Worm (Caenorhabditis elegans) whole organism, L2 larva: ENCODE data around the gene nos-2.

ENCODE experiments used
- C34F6.9 ChIP-seq: fragments of 150-350 bp; optimal IDR thresholded peaks from 2 replicates; lab custom pipeline; 2014; ENCODE audit warnings: missing biosample characterization, missing genetic modification characterization
- F13H6.1 ChIP-seq: sonication (generic microtip); optimal IDR thresholded peaks from 2 replicates; lab custom pipeline; 2016; ENCODE audit warnings: missing genetic modification characterization, missing compliant biosample characterization
- ama-1 ChIP-seq: fragments of 150-350 bp; optimal IDR thresholded peaks from 2 replicates; lab custom pipeline; 2018; ENCODE audit warnings: inconsistent platforms
- ceh-82 ChIP-seq: fragments of 150-350 bp; optimal IDR thresholded peaks from 2 replicates; lab custom pipeline; 2014; ENCODE audit warnings: missing biosample characterization, missing genetic modification characterization
- crh-2 ChIP-seq: sonication (generic microtip); optimal IDR thresholded peaks from 2 replicates; lab custom pipeline; 2017; ENCODE audit warnings: missing biosample characterization, missing genetic modification characterization
- dmd-4 ChIP-seq: sonication (generic microtip); optimal IDR thresholded peaks from 2 replicates; lab custom pipeline; 2017; ENCODE audit warnings: missing biosample characterization, missing genetic modification characterization
- elt-1 ChIP-seq: fragments of 150-350 bp; optimal IDR thresholded peaks from 2 replicates; lab custom pipeline; 2014; ENCODE audit warnings: missing biosample characterization, missing genetic modification characterization
- elt-3 ChIP-seq: sonication (generic microtip); optimal IDR thresholded peaks from 2 replicates; lab custom pipeline; 2017; ENCODE audit warnings: missing biosample characterization, missing genetic modification characterization
- fos-1 ChIP-seq: fragments of 150-350 bp; optimal IDR thresholded peaks from 2 replicates; lab custom pipeline; 2014; ENCODE audit warnings: missing biosample characterization, missing genetic modification characterization
- gmeb-1 ChIP-seq: fragments of 150-350 bp; optimal IDR thresholded peaks from 2 replicates; lab custom pipeline; 2014; ENCODE audit warnings: missing biosample characterization, missing genetic modification characterization
- lin-11 ChIP-seq: fragments of 150-350 bp; sonication (generic microtip); optimal IDR thresholded peaks from 2 replicates; lab custom pipeline; 2014; ENCODE audit warnings: missing biosample characterization, missing genetic modification characterization, inconsistent platforms, mixed read lengths
- lin-39 ChIP-seq: fragments of 150-350 bp; optimal IDR thresholded peaks from 2 replicates; lab custom pipeline; 2014; ENCODE audit warnings: missing biosample characterization, missing genetic modification reagents, missing genetic modification characterization
- lsy-2 ChIP-seq, 2 experiments: fragments of 150-350 bp in 1 of 2; sonication (generic microtip) in 1 of 2; optimal IDR thresholded peaks; 2 replicates each; lab custom pipeline; 2014 to 2017; ENCODE audit warnings: missing biosample characterization in 2 of 2, missing genetic modification characterization in 2 of 2
- mab-5 ChIP-seq: fragments of 150-350 bp; optimal IDR thresholded peaks from 2 replicates; lab custom pipeline; 2014; ENCODE audit warnings: missing biosample characterization, missing genetic modification characterization
- mbf-1 ChIP-seq: sonication (generic microtip); optimal IDR thresholded peaks from 2 replicates; lab custom pipeline; 2017; ENCODE audit warnings: missing biosample characterization, missing genetic modification characterization
- mdl-1 ChIP-seq, 2 experiments: fragments of 150-350 bp in 1 of 2; sonication (generic microtip) in 1 of 2; optimal IDR thresholded peaks; 2 replicates each; lab custom pipeline; 2017; ENCODE audit warnings: missing biosample characterization in 2 of 2, missing genetic modification characterization in 2 of 2
- nhr-10 ChIP-seq: sonication (generic microtip); optimal IDR thresholded peaks from 2 replicates; lab custom pipeline; 2017; ENCODE audit warnings: missing biosample characterization, missing genetic modification characterization
- nhr-12 ChIP-seq: fragments of 150-350 bp; optimal IDR thresholded peaks from 2 replicates; lab custom pipeline; 2014; ENCODE audit warnings: missing biosample characterization, missing genetic modification characterization
- nhr-129 ChIP-seq: fragments of 150-350 bp; optimal IDR thresholded peaks from 2 replicates; lab custom pipeline; 2014; ENCODE audit warnings: missing biosample characterization, missing genetic modification characterization
- nhr-21 ChIP-seq: fragments of 150-350 bp; optimal IDR thresholded peaks from 2 replicates; lab custom pipeline; 2014; ENCODE audit warnings: missing biosample characterization, missing genetic modification characterization
- nhr-23 ChIP-seq: fragments of 150-350 bp; optimal IDR thresholded peaks from 2 replicates; lab custom pipeline; 2014; ENCODE audit warnings: missing biosample characterization, missing genetic modification reagents, missing genetic modification characterization
- nhr-237 ChIP-seq: fragments of 150-350 bp; optimal IDR thresholded peaks from 2 replicates; lab custom pipeline; 2014; ENCODE audit warnings: missing biosample characterization, missing genetic modification characterization
- nhr-25 ChIP-seq: fragments of 150-350 bp; sonication (generic microtip); optimal IDR thresholded peaks from 3 replicates; lab custom pipeline; 2014; ENCODE audit warnings: missing biosample characterization, missing genetic modification characterization
- nhr-6 ChIP-seq: fragments of 150-350 bp; optimal IDR thresholded peaks from 2 replicates; lab custom pipeline; 2014; ENCODE audit warnings: missing biosample characterization, missing genetic modification characterization
- nhr-77 ChIP-seq: fragments of 150-350 bp; optimal IDR thresholded peaks from 2 replicates; lab custom pipeline; 2014; ENCODE audit warnings: missing biosample characterization, missing genetic modification characterization
- peb-1 ChIP-seq: fragments of 150-350 bp; optimal IDR thresholded peaks from 2 replicates; lab custom pipeline; 2014; ENCODE audit warnings: missing biosample characterization, missing genetic modification characterization
- skn-1 ChIP-seq: sonication (generic microtip); optimal IDR thresholded peaks from 2 replicates; lab custom pipeline; 2017; ENCODE audit warnings: missing biosample characterization, missing genetic modification characterization
- sma-3 ChIP-seq: sonication (generic microtip); optimal IDR thresholded peaks from 2 replicates; lab custom pipeline; 2016; ENCODE audit warnings: missing genetic modification reagents, missing genetic modification characterization, missing compliant biosample characterization
- sma-9 ChIP-seq, 2 experiments: fragments of 150-350 bp in 1 of 2; sonication (generic microtip) in 1 of 2; optimal IDR thresholded peaks; 2 replicates each; lab custom pipeline; 2014 to 2016; ENCODE audit warnings: missing genetic modification characterization in 2 of 2, mild to moderate bottlenecking in 1 of 2, missing biosample characterization in 1 of 2, missing compliant biosample characterization in 1 of 2, missing genetic modification reagents in 1 of 2, moderate library complexity in 1 of 2
- snpc-4 ChIP-seq: fragments of 150-350 bp; optimal IDR thresholded peaks from 2 replicates; lab custom pipeline; 2014; ENCODE audit warnings: missing biosample characterization, missing genetic modification characterization
- unc-39 ChIP-seq: fragments of 150-350 bp; optimal IDR thresholded peaks from 2 replicates; lab custom pipeline; 2014; ENCODE audit warnings: missing biosample characterization, missing genetic modification characterization
- unc-55 ChIP-seq: fragments of 150-350 bp; sonication (generic microtip); optimal IDR thresholded peaks from 3 replicates; lab custom pipeline; 2014; ENCODE audit warnings: missing biosample characterization, missing genetic modification reagents, missing genetic modification characterization
- unc-62 ChIP-seq: fragments of 150-350 bp; optimal IDR thresholded peaks from 2 replicates; lab custom pipeline; 2014; ENCODE audit warnings: missing biosample characterization, missing genetic modification reagents, missing genetic modification characterization
- ztf-1 ChIP-seq: fragments of 200-800 bp; sonication (Bioruptor generic); conservative IDR thresholded peaks from 2 replicates; pipeline ENCODE4 v1.3.6; 2022; ENCODE audit warnings: missing genetic modification characterization, missing compliant biosample characterization
- ztf-11 ChIP-seq: sonication (generic microtip); optimal IDR thresholded peaks from 2 replicates; lab custom pipeline; 2017; ENCODE audit warnings: missing biosample characterization, missing genetic modification characterization

The nos-2 gene

ce11 chrII:7060202-7060601 is 5.2 kb upstream of the nos-2 start:
- TF ChIP-seq lsy-2 (tag; optimal IDR thresholded peaks at IDR 0.05; lab: Kevin White, UChicago) (peak in 1 of 2 experiments; percentile 7), lin-11 (tag; lab: Kevin White, UChicago) (no peak), snpc-4 (no peak), dmd-4 (tag; lab: Kevin White, UChicago) (no peak), skn-1 (peak; percentile 92), ceh-82 (tag; lab: Kevin White, UChicago) (no peak), lin-39 (tag; lab: Kevin White, UChicago) (no peak), ztf-11 (no peak), nhr-77 (tag; lab: Kevin White, UChicago) (no peak), sma-9 (GFP tag; optimal IDR thresholded peaks at IDR 0.05; lab: Kevin White, UChicago) (peak; percentile 65), sma-9 (tag; optimal IDR thresholded peaks at IDR 0.05; lab: Kevin White, UChicago) (no peak), elt-1 (tag; lab: Kevin White, UChicago) (no peak), F13H6.1 (tag; lab: Kevin White, UChicago) (peak; percentile 55), ztf-1 (no peak), crh-2 (tag; lab: Kevin White, UChicago) (peak; percentile 58), sma-3 (GFP tag; lab: Kevin White, UChicago) (peak; percentile 14), gmeb-1 (tag; lab: Kevin White, UChicago) (peak; percentile 29), nhr-237 (no peak), nhr-129 (peak; percentile 76), fos-1 (tag; lab: Kevin White, UChicago) (peak; percentile 83), unc-39 (tag; lab: Kevin White, UChicago) (no peak)

- TF ChIP-seq ama-1 (lab: Kevin White, UChicago) (no peak), skn-1 (peak; percentile 87)
Measured at ce11 chrII:7060791-7061190, 4.6 kb upstream of the nos-2 start.

- TF ChIP-seq sma-3 (GFP tag; lab: Kevin White, UChicago), result no peak
- no peak for TF ChIP-seq lin-39 (tag; lab: Kevin White, UChicago)
- no peak for TF ChIP-seq F13H6.1 (tag; lab: Kevin White, UChicago)
- TF ChIP-seq crh-2 (tag; lab: Kevin White, UChicago), result no peak
- TF ChIP-seq nhr-6 (tag; lab: Kevin White, UChicago), result no peak
- TF ChIP-seq ztf-1, result no peak
- TF ChIP-seq C34F6.9 (tag; lab: Kevin White, UChicago), result no peak
- no peak for TF ChIP-seq lin-11 (tag; lab: Kevin White, UChicago)
- no peak for TF ChIP-seq mdl-1 (tag; optimal IDR thresholded peaks at IDR 0.05; lab: Kevin White, UChicago)
Measured at ce11 chrII:7061730-7062129, 3.7 kb upstream of the nos-2 start, which contains the start of gene acs-6. Gene acs-6 (plus strand): TSS chrII:7062030.

- TF ChIP-seq dmd-4 (tag; lab: Kevin White, UChicago), result no peak
- no peak for TF ChIP-seq nhr-10 (tag; lab: Kevin White, UChicago)
- no peak for TF ChIP-seq C34F6.9 (tag; lab: Kevin White, UChicago)
- no peak for TF ChIP-seq crh-2 (tag; lab: Kevin White, UChicago)
- no peak for TF ChIP-seq nhr-77 (tag; lab: Kevin White, UChicago)
- no peak for TF ChIP-seq skn-1
- no peak for TF ChIP-seq nhr-12 (tag; lab: Kevin White, UChicago)
Measured at ce11 chrII:7069866-7070265, 4.4 kb downstream of the nos-2 start, which contains the start of gene him-14. Gene him-14 (minus strand): TSS chrII:7069966.

- TF ChIP-seq lin-11 (tag; lab: Kevin White, UChicago), result no peak
- no peak for TF ChIP-seq sma-9 (GFP tag; optimal IDR thresholded peaks at IDR 0.05; lab: Kevin White, UChicago)
- no peak for TF ChIP-seq sma-9 (tag; optimal IDR thresholded peaks at IDR 0.05; lab: Kevin White, UChicago)
- no peak for TF ChIP-seq nhr-21
- TF ChIP-seq mbf-1 (tag; lab: Kevin White, UChicago), result no peak
- no peak for TF ChIP-seq unc-62 (GFP tag; lab: Kevin White, UChicago)
- TF ChIP-seq elt-3 (tag; lab: Kevin White, UChicago), result no peak
- TF ChIP-seq unc-55 (GFP tag; lab: Kevin White, UChicago), result no peak
- TF ChIP-seq peb-1 (tag; lab: Kevin White, UChicago), result no peak
Measured at ce11 chrII:7070434-7070833, 5.0 kb downstream of the nos-2 start.

ce11 chrII:7072315-7072589 is 6.8 kb downstream of the nos-2 start, which contains the start of gene kars-1:
Gene kars-1 (minus strand): TSS chrII:7072415.
- TF ChIP-seq nhr-10 (tag; lab: Kevin White, UChicago) (no peak), ztf-11 (no peak), nhr-23 (tag; lab: Kevin White, UChicago) (no peak), mab-5 (tag; lab: Kevin White, UChicago) (no peak), nhr-25 (tag; lab: Kevin White, UChicago) (no peak), gmeb-1 (tag; lab: Kevin White, UChicago) (no peak)
